Fruit fly (Drosophila melanogaster): ENCODE data around the gene ppk13.
A peak's percentile ranks its signal among the peaks of the same experiment; 100 is the strongest.

DNA sequence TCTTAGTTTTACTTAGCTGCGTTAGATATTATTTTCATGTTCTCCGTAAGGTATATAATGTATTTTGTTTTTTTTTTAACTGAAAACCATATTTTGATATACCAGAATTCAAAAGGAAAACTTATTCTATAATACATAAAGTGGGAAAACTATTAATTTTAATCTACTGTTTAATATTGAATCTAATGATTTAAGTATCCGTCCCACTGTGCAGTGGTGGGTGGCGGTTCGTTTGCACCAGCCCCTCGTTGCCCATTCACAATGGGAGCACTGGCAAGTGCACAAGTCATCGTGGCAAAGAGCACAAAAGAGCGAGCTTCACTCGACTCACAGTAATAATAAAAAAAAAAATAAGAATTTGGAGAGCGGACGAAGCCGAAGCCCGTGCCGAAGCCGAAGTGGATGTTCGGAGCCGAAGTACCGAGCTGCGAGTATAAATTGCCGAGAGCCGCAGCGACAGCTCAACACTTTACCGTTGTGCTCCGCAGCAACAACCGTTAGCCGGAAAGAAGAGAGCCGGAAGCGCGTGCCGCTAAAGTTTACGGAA, 8.0 kb upstream of the ppk13 start, which contains the start of gene CG34136:
- peak; percentile 24; the same call in 1 of the 2 replicates for TF ChIP-seq rn (GFP tag; IDR thresholded peaks at IDR 0.05)
- TF ChIP-seq Ets98B (GFP tag; IDR thresholded peaks at IDR 0.05) = peak; percentile 89

All from whole organism, pupa.